Fruit fly (Drosophila melanogaster) whole organism, embryonic: ENCODE measurements around the gene Bace.

Experiments used
- Aef1 ChIP-seq: fragments of 200-800 bp; sonication (Bioruptor generic); IDR thresholded peaks from 3 replicates; pipeline ENCODE4 v1.3.6; 2022; ENCODE audit warnings: missing biosample characterization, missing genetic modification characterization
- Bteb2 ChIP-seq: fragments of 200-800 bp; sonication (Bioruptor generic); optimal IDR thresholded peaks from 2 replicates; lab custom pipeline; 2016; ENCODE audit warnings: missing biosample characterization, missing genetic modification characterization
- C15 ChIP-seq: fragments of 200-800 bp; sonication (Bioruptor generic); IDR thresholded peaks from 3 replicates; pipeline ENCODE4 v1.3.6; 2022; ENCODE audit warnings: missing biosample characterization, missing genetic modification characterization
- CG1024 ChIP-seq: fragments of 200-800 bp; sonication (Bioruptor generic); IDR thresholded peaks from 2 replicates; pipeline ENCODE4 v1.3.6; 2022; ENCODE audit warnings: missing biosample characterization, missing genetic modification characterization
- CG10321 ChIP-seq: fragments of 200-800 bp; sonication (Bioruptor generic); IDR thresholded peaks from 2 replicates; pipeline ENCODE4 v1.3.6; 2022; ENCODE audit warnings: missing biosample characterization, missing genetic modification characterization
- CG10366 ChIP-seq: fragments of 200-800 bp; sonication (Bioruptor generic); IDR thresholded peaks from 2 replicates; pipeline ENCODE4 v1.3.6; 2022; ENCODE audit warnings: missing biosample characterization, missing genetic modification characterization
- CG12236 ChIP-seq: fragments of 200-800 bp; sonication (Bioruptor generic); optimal IDR thresholded peaks from 2 replicates; lab custom pipeline; 2016; ENCODE audit warnings: missing biosample characterization, missing genetic modification characterization
- CG14050 ChIP-seq: fragments of 200-800 bp; sonication (Bioruptor generic); IDR thresholded peaks from 3 replicates; pipeline ENCODE4 v1.3.6; 2022; ENCODE audit warnings: missing biosample characterization, missing genetic modification characterization
- CG14710 ChIP-seq: fragments of 200-800 bp; sonication (Bioruptor generic); optimal IDR thresholded peaks from 3 replicates; lab custom pipeline; 2019; ENCODE audit warnings: missing biosample characterization, mild to moderate bottlenecking, missing genetic modification characterization, moderate library complexity
- CG2889 ChIP-seq: fragments of 200-800 bp; sonication (Bioruptor generic); IDR thresholded peaks from 3 replicates; pipeline ENCODE4 v1.3.6; 2022; ENCODE audit warnings: missing biosample characterization, missing genetic modification characterization
- CG3163 ChIP-seq: fragments of 200-800 bp; sonication (Bioruptor generic); optimal IDR thresholded peaks from 3 replicates; lab custom pipeline; 2016; ENCODE audit warnings: missing biosample characterization, missing genetic modification characterization
- CG32772 ChIP-seq: fragments of 200-800 bp; sonication (Bioruptor generic); IDR thresholded peaks from 2 replicates; pipeline ENCODE4 v1.3.6; 2022; ENCODE audit warnings: missing biosample characterization, missing genetic modification characterization
- CG42726 ChIP-seq: fragments of 200-800 bp; sonication (Bioruptor generic); IDR thresholded peaks from 2 replicates; pipeline ENCODE4 v1.3.6; 2022; ENCODE audit warnings: missing biosample characterization, missing genetic modification characterization; ENCODE audit not compliant: partially characterized antibody
- CG5180 ChIP-seq: fragments of 200-800 bp; sonication (Bioruptor generic); optimal IDR thresholded peaks from 3 replicates; lab custom pipeline; 2017; ENCODE audit warnings: missing biosample characterization, missing genetic modification characterization, mild to moderate bottlenecking, moderate library complexity, missing genetic modification reagents
- CG7839 ChIP-seq: fragments of 200-800 bp; sonication (Bioruptor generic); optimal IDR thresholded peaks from 3 replicates; lab custom pipeline; 2018; ENCODE audit warnings: missing biosample characterization, mild to moderate bottlenecking, missing genetic modification characterization, moderate library complexity
- CG8924 ChIP-seq: fragments of 200-800 bp; optimal IDR thresholded peaks from 3 replicates; lab custom pipeline; 2019; ENCODE audit warnings: missing biosample characterization, mild to moderate bottlenecking, missing genetic modification characterization, moderate library complexity
- CG9437 ChIP-seq: fragments of 200-800 bp; sonication (Bioruptor generic); optimal IDR thresholded peaks from 2 replicates; lab custom pipeline; 2018; ENCODE audit warnings: missing biosample characterization, mild to moderate bottlenecking, missing genetic modification characterization
- Dbx ChIP-seq: fragments of 200-800 bp; sonication (Bioruptor generic); IDR thresholded peaks from 3 replicates; pipeline ENCODE4 v1.3.6; 2022; ENCODE audit warnings: missing biosample characterization, missing genetic modification characterization
- E2f2 ChIP-seq: fragments of 200-800 bp; sonication (Bioruptor generic); IDR thresholded peaks from 2 replicates; pipeline ENCODE4 v1.3.6; 2022; ENCODE audit warnings: missing biosample characterization, missing genetic modification characterization
- HLH3B ChIP-seq: fragments of 200-800 bp; sonication (Bioruptor generic); IDR thresholded peaks from 2 replicates; pipeline ENCODE4 v1.3.6; 2022; ENCODE audit warnings: missing biosample characterization, missing genetic modification characterization
- HLH54F ChIP-seq: fragments of 200-800 bp; sonication (Bioruptor generic); optimal IDR thresholded peaks from 3 replicates; lab custom pipeline; 2016; ENCODE audit warnings: missing biosample characterization, missing genetic modification characterization
- HmgD ChIP-seq: fragments of 200-800 bp; sonication (Bioruptor generic); optimal IDR thresholded peaks from 3 replicates; lab custom pipeline; 2016; ENCODE audit warnings: missing biosample characterization, missing genetic modification characterization
- MTF-1 ChIP-seq: fragments of 200-800 bp; sonication (Bioruptor generic); optimal IDR thresholded peaks from 2 replicates; lab custom pipeline; 2018; ENCODE audit warnings: missing biosample characterization, mild to moderate bottlenecking, missing genetic modification characterization, borderline replicate concordance
- Meics ChIP-seq: fragments of 200-800 bp; sonication (Bioruptor generic); optimal IDR thresholded peaks from 2 replicates; lab custom pipeline; 2017; ENCODE audit warnings: missing biosample characterization, mild to moderate bottlenecking, missing genetic modification characterization
- Poxn ChIP-seq: fragments of 200-800 bp; sonication (Bioruptor generic); IDR thresholded peaks from 2 replicates; pipeline ENCODE4 v1.3.6; 2022; ENCODE audit warnings: missing biosample characterization, missing genetic modification characterization
- Ssrp ChIP-seq: fragments of 200-800 bp; sonication (Bioruptor generic); optimal IDR thresholded peaks from 2 replicates; lab custom pipeline; 2018; ENCODE audit warnings: missing biosample characterization, mild to moderate bottlenecking, missing genetic modification characterization, moderate library complexity
- amos ChIP-seq: fragments of 200-800 bp; sonication (Bioruptor generic); IDR thresholded peaks from 2 replicates; pipeline ENCODE4 v1.3.6; 2022; ENCODE audit warnings: missing biosample characterization, missing genetic modification characterization; ENCODE audit not compliant: partially characterized antibody
- bbx ChIP-seq: fragments of 200-800 bp; sonication (Bioruptor generic); IDR thresholded peaks from 2 replicates; pipeline ENCODE4 v1.3.6; 2022; ENCODE audit warnings: missing biosample characterization, missing genetic modification characterization; ENCODE audit not compliant: partially characterized antibody
- croc ChIP-seq: fragments of 200-800 bp; sonication (Bioruptor generic); conservative IDR thresholded peaks from 3 replicates; pipeline ENCODE4 v1.3.6; 2022; ENCODE audit warnings: missing biosample characterization, missing genetic modification characterization
- crp ChIP-seq, 2 experiments: fragments of 200-800 bp; sonication (Bioruptor generic); optimal IDR thresholded peaks; 2 replicates in 1 of 2; 3 replicates in 1 of 2; lab custom pipeline; 2017; ENCODE audit warnings: missing biosample characterization in 2 of 2, missing genetic modification characterization in 2 of 2, mild to moderate bottlenecking in 1 of 2, moderate library complexity in 1 of 2
- da ChIP-seq: fragments of 200-800 bp; sonication (Bioruptor generic); optimal IDR thresholded peaks from 2 replicates; lab custom pipeline; 2016; ENCODE audit warnings: missing biosample characterization, missing genetic modification characterization
- danr ChIP-seq: fragments of 200-800 bp; sonication (Bioruptor generic); IDR thresholded peaks from 2 replicates; pipeline ENCODE4 v1.3.6; 2022; ENCODE audit warnings: missing biosample characterization, missing genetic modification characterization
- eyg ChIP-seq: fragments of 200-800 bp; sonication (Bioruptor generic); optimal IDR thresholded peaks from 3 replicates; lab custom pipeline; 2016; ENCODE audit warnings: missing biosample characterization, missing genetic modification characterization
- fd102C ChIP-seq: fragments of 200-800 bp; sonication (Bioruptor generic); optimal IDR thresholded peaks from 2 replicates; lab custom pipeline; 2018; ENCODE audit warnings: missing biosample characterization, mild to moderate bottlenecking, missing genetic modification characterization, moderate library complexity
- h ChIP-seq: fragments of >200 bp; optimal IDR thresholded peaks from 2 replicates; lab custom pipeline; 2017
- hkb ChIP-seq, 2 experiments: fragments of 200-800 bp in 1 of 2; fragments of >200 bp in 1 of 2; sonication (Bioruptor generic) in 1 of 2; IDR thresholded peaks in 1 of 2; optimal IDR thresholded peaks in 1 of 2; 2 replicates each; pipeline versions ENCODE4 v1.3.6 to Lab custom; 2017 to 2022; ENCODE audit warnings: missing biosample characterization in 1 of 2, missing genetic modification characterization in 1 of 2
- kay ChIP-seq: fragments of 200-800 bp; sonication (Bioruptor generic); optimal IDR thresholded peaks from 2 replicates; lab custom pipeline; 2016; ENCODE audit warnings: missing biosample characterization, missing genetic modification characterization
- ken ChIP-seq: fragments of 200-800 bp; sonication (Bioruptor generic); IDR thresholded peaks from 3 replicates; pipeline ENCODE4 v1.3.6; 2022; ENCODE audit warnings: missing biosample characterization, missing genetic modification characterization
- klu ChIP-seq: fragments of 200-800 bp; sonication (Bioruptor generic); IDR thresholded peaks from 2 replicates; pipeline ENCODE4 v1.3.6; 2022; ENCODE audit warnings: missing biosample characterization, missing genetic modification characterization
- lab ChIP-seq: fragments of 200-800 bp; sonication (Bioruptor generic); optimal IDR thresholded peaks from 3 replicates; lab custom pipeline; 2017; ENCODE audit warnings: missing biosample characterization, missing genetic modification characterization, mild to moderate bottlenecking, moderate library complexity, missing genetic modification reagents
- lmd ChIP-seq: fragments of 200-800 bp; sonication (Bioruptor generic); IDR thresholded peaks from 2 replicates; pipeline ENCODE4 v1.3.6; 2022; ENCODE audit warnings: missing biosample characterization, missing genetic modification characterization
- nom ChIP-seq: fragments of 200-800 bp; sonication (Bioruptor generic); optimal IDR thresholded peaks from 2 replicates; lab custom pipeline; 2017; ENCODE audit warnings: missing biosample characterization, missing genetic modification characterization, mild to moderate bottlenecking, moderate library complexity, missing genetic modification reagents
- pum ChIP-seq: fragments of 200-800 bp; sonication (Bioruptor generic); optimal IDR thresholded peaks from 2 replicates; lab custom pipeline; 2016; ENCODE audit warnings: missing biosample characterization, missing genetic modification characterization
- sens ChIP-seq: fragments of 200-800 bp; sonication (Bioruptor generic); peaks from one replicate; lab custom pipeline; 2016; ENCODE audit warnings: missing biosample characterization, missing genetic modification characterization
- shn ChIP-seq: fragments of 200-800 bp; sonication (Bioruptor generic); optimal IDR thresholded peaks from 3 replicates; lab custom pipeline; 2016; ENCODE audit warnings: missing biosample characterization, missing genetic modification characterization
- so ChIP-seq: fragments of 200-800 bp; sonication (Bioruptor generic); IDR thresholded peaks from 3 replicates; pipeline ENCODE4 v1.3.6; 2022; ENCODE audit warnings: missing biosample characterization, missing genetic modification characterization
- sug ChIP-seq: fragments of 200-800 bp; optimal IDR thresholded peaks from 2 replicates; lab custom pipeline; 2019; ENCODE audit warnings: missing biosample characterization, mild to moderate bottlenecking, missing genetic modification characterization, moderate library complexity
- toy ChIP-seq: fragments of 200-800 bp; sonication (Bioruptor generic); IDR thresholded peaks from 2 replicates; pipeline ENCODE4 v1.3.6; 2022; ENCODE audit warnings: missing biosample characterization, missing genetic modification characterization
- trem ChIP-seq: fragments of 200-800 bp; optimal IDR thresholded peaks from 3 replicates; lab custom pipeline; 2019; ENCODE audit warnings: missing biosample characterization, mild to moderate bottlenecking, missing genetic modification characterization, moderate library complexity
- tx ChIP-seq: fragments of 200-800 bp; sonication (Bioruptor generic); optimal IDR thresholded peaks from 2 replicates; lab custom pipeline; 2016; ENCODE audit warnings: missing biosample characterization, missing genetic modification characterization
- wek ChIP-seq: fragments of 200-800 bp; sonication (Bioruptor generic); optimal IDR thresholded peaks from 3 replicates; lab custom pipeline; 2018; ENCODE audit warnings: missing biosample characterization, mild to moderate bottlenecking, missing genetic modification characterization, moderate library complexity

Gene Bace

dm6 chr2L:8528951-8529430, 32.9 kb upstream of the Bace start, which contains the start of gene CG17834 (continued):
- TF ChIP-seq Bteb2 (GFP tag; lab: Kevin White, UChicago): no peak
- no peak for TF ChIP-seq da (GFP tag; lab: Kevin White, UChicago)
- no peak for TF ChIP-seq CG3163 (GFP tag; lab: Kevin White, UChicago)
- TF ChIP-seq CG2889 (GFP tag; lab: Robert Waterston, UW): no peak
- peak; percentile 68 for TF ChIP-seq sug (tag; lab: Kevin White, UChicago)
- no peak for TF ChIP-seq shn (GFP tag; lab: Kevin White, UChicago)
- TF ChIP-seq CG7839 (tag; lab: Kevin White, UChicago): no peak
- TF ChIP-seq croc (GFP tag; lab: Robert Waterston, UW): no peak
- no peak for TF ChIP-seq HmgD (GFP tag; lab: Kevin White, UChicago)
- TF ChIP-seq CG12236: no peak
- TF ChIP-seq eyg (GFP tag; lab: Kevin White, UChicago): no peak
- no peak for TF ChIP-seq h (lab: Kevin White, UChicago)
- TF ChIP-seq amos (GFP tag; lab: Robert Waterston, UW): no peak; the same call in 1 of the 2 replicates
- TF ChIP-seq toy: no peak
- no peak for TF ChIP-seq danr (GFP tag; lab: Robert Waterston, UW)
- TF ChIP-seq lab (GFP tag; lab: Kevin White, UChicago): peak; percentile 71
- TF ChIP-seq CG1024: no peak
- TF ChIP-seq CG14050 (GFP tag; lab: Robert Waterston, UW): no peak
- TF ChIP-seq crp (GFP tag; optimal IDR thresholded peaks at IDR 0.05; lab: Kevin White, UChicago): no peak
- TF ChIP-seq E2f2 (GFP tag; lab: Robert Waterston, UW): no peak
- TF ChIP-seq bbx (GFP tag; lab: Robert Waterston, UW): 0 out of 2 replicates have a peak, but pooled peaks have one; percentile 7
- no peak for TF ChIP-seq CG5180 (GFP tag; lab: Kevin White, UChicago)
- TF ChIP-seq Meics (GFP tag; lab: Kevin White, UChicago): no peak
- no peak for TF ChIP-seq CG8924 (tag; lab: Kevin White, UChicago)
- TF ChIP-seq tx: no peak
- peak; percentile 27 for TF ChIP-seq MTF-1
- TF ChIP-seq CG9437: no peak
- no peak for TF ChIP-seq wek
- no peak for TF ChIP-seq CG14710 (tag; lab: Kevin White, UChicago)
- TF ChIP-seq CG10321 (GFP tag; lab: Robert Waterston, UW): no peak
- 0 out of 3 replicates have a peak, but pooled peaks have one; percentile 16 for TF ChIP-seq Aef1 (GFP tag; lab: Robert Waterston, UW)
- no peak for TF ChIP-seq trem (tag; lab: Kevin White, UChicago)
- TF ChIP-seq Dbx (GFP tag; lab: Robert Waterston, UW): peak; percentile 21; the same call in 1 of the 3 replicates
- no peak for TF ChIP-seq lmd
- TF ChIP-seq CG32772 (GFP tag; lab: Robert Waterston, UW): no peak
- peak; percentile 64 for TF ChIP-seq sens (GFP tag; lab: Kevin White, UChicago)
- no peak for TF ChIP-seq Ssrp (tag; lab: Kevin White, UChicago)
- TF ChIP-seq kay: no peak
- no peak for TF ChIP-seq so
- no peak for TF ChIP-seq C15 (GFP tag; lab: Robert Waterston, UW)
- peak; percentile 65 for TF ChIP-seq nom (GFP tag; lab: Kevin White, UChicago)
- no peak for TF ChIP-seq fd102C (GFP tag; lab: Kevin White, UChicago)
- no peak for TF ChIP-seq Poxn (GFP tag; lab: Robert Waterston, UW)
- no peak for TF ChIP-seq CG10366 (GFP tag; lab: Robert Waterston, UW)
- TF ChIP-seq hkb (optimal IDR thresholded peaks at IDR 0.05; lab: Kevin White, UChicago): no peak
- TF ChIP-seq hkb (GFP tag; IDR thresholded peaks at IDR 0.05; lab: Robert Waterston, UW): no peak
- 0 out of 2 replicates have a peak, but pooled peaks have one; percentile 9 for TF ChIP-seq klu (GFP tag; lab: Robert Waterston, UW)
- no peak for TF ChIP-seq HLH54F (GFP tag; lab: Kevin White, UChicago)
- TF ChIP-seq CG42726 (GFP tag; lab: Robert Waterston, UW): peak; percentile 37; the same call in 1 of the 2 replicates
- no peak for TF ChIP-seq pum (GFP tag; lab: Kevin White, UChicago)
- TF ChIP-seq ken: no peak
- TF ChIP-seq HLH3B (GFP tag; lab: Robert Waterston, UW): no peak
